Fruit fly (Drosophila melanogaster) whole organism, embryonic: ENCODE results near the gene CG18563.

ENCODE experiments used
- B-H1 ChIP-seq: fragments of 200-800 bp; sonication (Bioruptor generic); IDR thresholded peaks from 3 replicates; pipeline ENCODE4 v1.3.6; 2022; ENCODE audit warnings: missing biosample characterization, missing genetic modification characterization
- BEAF-32 ChIP-seq: fragments of 200-800 bp; sonication (Bioruptor generic); optimal IDR thresholded peaks from 3 replicates; lab custom pipeline; 2017; ENCODE audit warnings: missing biosample characterization, missing genetic modification characterization, mild to moderate bottlenecking, moderate library complexity, missing genetic modification reagents
- Bdp1 ChIP-seq: fragments of 200-800 bp; sonication (Bioruptor generic); optimal IDR thresholded peaks from 3 replicates; lab custom pipeline; 2016; ENCODE audit warnings: missing biosample characterization, missing genetic modification characterization
- CG10209 ChIP-seq: fragments of 200-800 bp; sonication (Bioruptor generic); optimal IDR thresholded peaks from 3 replicates; lab custom pipeline; 2017; ENCODE audit warnings: missing biosample characterization, mild to moderate bottlenecking, missing genetic modification characterization, missing genetic modification reagents
- CG12391 ChIP-seq: fragments of 200-800 bp; sonication (Bioruptor generic); optimal IDR thresholded peaks from 3 replicates; lab custom pipeline; 2018; ENCODE audit warnings: missing biosample characterization, mild to moderate bottlenecking, missing genetic modification characterization, moderate library complexity
- CG12744 ChIP-seq: fragments of 200-800 bp; sonication (Bioruptor generic); optimal IDR thresholded peaks from 2 replicates; lab custom pipeline; 2016; ENCODE audit warnings: missing biosample characterization, missing genetic modification characterization
- CG1792 ChIP-seq: fragments of 200-800 bp; sonication (Bioruptor generic); optimal IDR thresholded peaks from 2 replicates; lab custom pipeline; 2016; ENCODE audit warnings: missing biosample characterization, missing genetic modification characterization
- CG4282 ChIP-seq: fragments of 200-800 bp; sonication (Bioruptor generic); optimal IDR thresholded peaks from 2 replicates; lab custom pipeline; 2016; ENCODE audit warnings: missing biosample characterization, missing genetic modification characterization
- CG6854 ChIP-seq: fragments of 200-800 bp; sonication (Bioruptor generic); optimal IDR thresholded peaks from 3 replicates; lab custom pipeline; 2017; ENCODE audit warnings: missing biosample characterization, mild to moderate bottlenecking, missing genetic modification characterization
- CG7786 ChIP-seq: fragments of 200-800 bp; sonication (Bioruptor generic); optimal IDR thresholded peaks from 2 replicates; lab custom pipeline; 2016; ENCODE audit warnings: missing biosample characterization, missing genetic modification characterization
- CG7928 ChIP-seq: fragments of 200-800 bp; sonication (Bioruptor generic); optimal IDR thresholded peaks from 2 replicates; lab custom pipeline; 2017; ENCODE audit warnings: missing biosample characterization, mild to moderate bottlenecking, missing genetic modification characterization
- CG7963 ChIP-seq: fragments of 200-800 bp; sonication (Bioruptor generic); IDR thresholded peaks from 3 replicates; pipeline ENCODE4 v1.3.6; 2022; ENCODE audit warnings: missing biosample characterization, missing genetic modification characterization; ENCODE audit not compliant: partially characterized antibody
- CG8478 ChIP-seq: fragments of >200 bp; optimal IDR thresholded peaks from 2 replicates; lab custom pipeline; 2018
- CrebB ChIP-seq: fragments of 200-800 bp; sonication (Bioruptor generic); optimal IDR thresholded peaks from 3 replicates; lab custom pipeline; 2018; ENCODE audit warnings: missing biosample characterization, mild to moderate bottlenecking, missing genetic modification characterization
- D19A ChIP-seq: fragments of 200-800 bp; optimal IDR thresholded peaks from 3 replicates; lab custom pipeline; 2019; ENCODE audit warnings: missing biosample characterization, mild to moderate bottlenecking, missing genetic modification characterization, moderate library complexity
- ERR ChIP-seq: fragments of 200-800 bp; sonication (Bioruptor generic); optimal IDR thresholded peaks from 2 replicates; lab custom pipeline; 2016; ENCODE audit warnings: missing biosample characterization, missing genetic modification characterization
- HHEX ChIP-seq: fragments of 200-800 bp; sonication (Bioruptor generic); optimal IDR thresholded peaks from 3 replicates; lab custom pipeline; 2017; ENCODE audit warnings: missing biosample characterization, mild to moderate bottlenecking, missing genetic modification characterization, missing genetic modification reagents
- Hr3 ChIP-seq: fragments of 200-800 bp; sonication (Bioruptor generic); optimal IDR thresholded peaks from 3 replicates; lab custom pipeline; 2016; ENCODE audit warnings: missing biosample characterization, missing genetic modification characterization
- Oli ChIP-seq: fragments of 200-800 bp; sonication (Bioruptor generic); optimal IDR thresholded peaks from 2 replicates; lab custom pipeline; 2018; ENCODE audit warnings: missing biosample characterization, mild to moderate bottlenecking, missing genetic modification characterization, moderate library complexity
- Side ChIP-seq: fragments of 200-800 bp; sonication (Bioruptor generic); optimal IDR thresholded peaks from 2 replicates; lab custom pipeline; 2016; ENCODE audit warnings: missing biosample characterization, missing genetic modification characterization
- Sin3A ChIP-seq: fragments of >200 bp; optimal IDR thresholded peaks from 2 replicates; lab custom pipeline; 2018
- Six4 ChIP-seq: fragments of 200-800 bp; sonication (Bioruptor generic); optimal IDR thresholded peaks from 2 replicates; lab custom pipeline; 2016; ENCODE audit warnings: missing biosample characterization, missing genetic modification characterization
- Spps ChIP-seq: fragments of 200-800 bp; sonication (Bioruptor generic); optimal IDR thresholded peaks from 2 replicates; lab custom pipeline; 2018; ENCODE audit warnings: missing biosample characterization, mild to moderate bottlenecking, missing genetic modification characterization
- TFAM ChIP-seq: fragments of 200-800 bp; sonication (Bioruptor generic); optimal IDR thresholded peaks from 2 replicates; lab custom pipeline; 2017; ENCODE audit warnings: missing biosample characterization, missing genetic modification characterization, inconsistent platforms
- al ChIP-seq: fragments of 200-800 bp; sonication (Bioruptor generic); IDR thresholded peaks from 2 replicates; pipeline ENCODE4 v1.3.6; 2022; ENCODE audit warnings: missing biosample characterization, missing genetic modification characterization
- amos ChIP-seq: fragments of 200-800 bp; sonication (Bioruptor generic); IDR thresholded peaks from 2 replicates; pipeline ENCODE4 v1.3.6; 2022; ENCODE audit warnings: missing biosample characterization, missing genetic modification characterization; ENCODE audit not compliant: partially characterized antibody
- ap ChIP-seq: fragments of 200-800 bp; sonication (Bioruptor generic); IDR thresholded peaks from 2 replicates; pipeline ENCODE4 v1.3.6; 2022; ENCODE audit warnings: missing biosample characterization, missing genetic modification characterization
- ara ChIP-seq: fragments of 200-800 bp; sonication (Bioruptor generic); IDR thresholded peaks from 2 replicates; pipeline ENCODE4 v1.3.6; 2022; ENCODE audit warnings: missing biosample characterization, missing genetic modification characterization
- bab2 ChIP-seq: fragments of 200-800 bp; sonication (Bioruptor generic); optimal IDR thresholded peaks from 2 replicates; lab custom pipeline; 2016; ENCODE audit warnings: missing biosample characterization, missing genetic modification characterization
- bcd ChIP-seq: fragments of 200-800 bp; sonication (Bioruptor generic); optimal IDR thresholded peaks from 2 replicates; lab custom pipeline; 2017; ENCODE audit warnings: missing biosample characterization, mild to moderate bottlenecking, missing genetic modification characterization
- bowl ChIP-seq: fragments of 200-800 bp; sonication (Bioruptor generic); IDR thresholded peaks from 2 replicates; pipeline ENCODE4 v1.3.6; 2022; ENCODE audit warnings: missing biosample characterization, missing genetic modification characterization
- br ChIP-seq: fragments of >200 bp; optimal IDR thresholded peaks from 2 replicates; lab custom pipeline; 2017
- cad ChIP-seq: fragments of >200 bp; optimal IDR thresholded peaks from 2 replicates; lab custom pipeline; 2017; ENCODE audit warnings: missing biosample characterization, missing genetic modification characterization
- cg ChIP-seq: fragments of 200-800 bp; sonication (Bioruptor generic); optimal IDR thresholded peaks from 3 replicates; lab custom pipeline; 2019; ENCODE audit warnings: missing biosample characterization, mild to moderate bottlenecking, missing genetic modification characterization, moderate library complexity
- chm ChIP-seq: fragments of 200-800 bp; sonication (Bioruptor generic); IDR thresholded peaks from 2 replicates; pipeline ENCODE4 v1.3.6; 2022; ENCODE audit warnings: missing biosample characterization, missing genetic modification characterization
- chn ChIP-seq: fragments of 200-800 bp; sonication (Bioruptor generic); optimal IDR thresholded peaks from 2 replicates; lab custom pipeline; 2016; ENCODE audit warnings: missing biosample characterization, missing genetic modification characterization
- dmrt99B ChIP-seq: fragments of 200-800 bp; sonication (Bioruptor generic); optimal IDR thresholded peaks from 2 replicates; lab custom pipeline; 2018; ENCODE audit warnings: missing biosample characterization, mild to moderate bottlenecking, missing genetic modification characterization, moderate library complexity
- eyg ChIP-seq: fragments of 200-800 bp; sonication (Bioruptor generic); optimal IDR thresholded peaks from 3 replicates; lab custom pipeline; 2016; ENCODE audit warnings: missing biosample characterization, missing genetic modification characterization
- gfzf ChIP-seq: fragments of 200-800 bp; sonication (Bioruptor generic); optimal IDR thresholded peaks from 2 replicates; lab custom pipeline; 2016; ENCODE audit warnings: missing biosample characterization, mild to moderate bottlenecking, missing genetic modification characterization, moderate library complexity
- jumu ChIP-seq: fragments of 200-800 bp; sonication (Bioruptor generic); optimal IDR thresholded peaks from 3 replicates; lab custom pipeline; 2016; ENCODE audit warnings: missing biosample characterization, missing genetic modification characterization
- kni ChIP-seq: fragments of 200-800 bp; sonication (Bioruptor generic); optimal IDR thresholded peaks from 3 replicates; lab custom pipeline; 2017; ENCODE audit warnings: mild to moderate bottlenecking, missing biosample characterization, missing genetic modification reagents, missing genetic modification characterization
- onecut ChIP-seq: fragments of 200-800 bp; sonication (Bioruptor generic); IDR thresholded peaks from 2 replicates; pipeline ENCODE4 v1.3.6; 2022; ENCODE audit warnings: missing biosample characterization, missing genetic modification characterization
- pho ChIP-seq: fragments of 200-800 bp; sonication (Bioruptor generic); optimal IDR thresholded peaks from 2 replicates; lab custom pipeline; 2016; ENCODE audit warnings: missing biosample characterization, missing genetic modification characterization
- pum ChIP-seq: fragments of 200-800 bp; sonication (Bioruptor generic); optimal IDR thresholded peaks from 2 replicates; lab custom pipeline; 2016; ENCODE audit warnings: missing biosample characterization, missing genetic modification characterization
- sd ChIP-seq: fragments of 200-800 bp; sonication (Bioruptor generic); optimal IDR thresholded peaks from 3 replicates; lab custom pipeline; 2018; ENCODE audit warnings: missing biosample characterization, mild to moderate bottlenecking, missing genetic modification characterization, moderate library complexity
- sim ChIP-seq: fragments of 200-800 bp; sonication (Bioruptor generic); IDR thresholded peaks from 2 replicates; pipeline ENCODE4 v1.3.6; 2022; ENCODE audit warnings: missing biosample characterization, missing genetic modification characterization
- sima ChIP-seq: fragments of 200-800 bp; sonication (Bioruptor generic); optimal IDR thresholded peaks from 2 replicates; lab custom pipeline; 2016; ENCODE audit warnings: missing biosample characterization, missing genetic modification characterization
- sob ChIP-seq: fragments of 200-800 bp; sonication (Bioruptor generic); IDR thresholded peaks from 2 replicates; pipeline ENCODE4 v1.3.6; 2022; ENCODE audit warnings: missing biosample characterization, missing genetic modification characterization
- tio ChIP-seq: fragments of 200-800 bp; sonication (Bioruptor generic); optimal IDR thresholded peaks from 2 replicates; lab custom pipeline; 2017; ENCODE audit warnings: missing biosample characterization, missing genetic modification characterization, inconsistent platforms
- ttk ChIP-seq: fragments of 200-800 bp; sonication (Bioruptor generic); IDR thresholded peaks from 2 replicates; pipeline ENCODE4 v2.1.2; 2022; ENCODE audit warnings: missing biosample characterization, missing genetic modification characterization
- zfh1 ChIP-seq: fragments of 200-800 bp; sonication (Bioruptor generic); IDR thresholded peaks from 3 replicates; pipeline ENCODE4 v1.3.6; 2022; ENCODE audit warnings: missing biosample characterization, missing genetic modification characterization

CG18563 gene

DNA sequence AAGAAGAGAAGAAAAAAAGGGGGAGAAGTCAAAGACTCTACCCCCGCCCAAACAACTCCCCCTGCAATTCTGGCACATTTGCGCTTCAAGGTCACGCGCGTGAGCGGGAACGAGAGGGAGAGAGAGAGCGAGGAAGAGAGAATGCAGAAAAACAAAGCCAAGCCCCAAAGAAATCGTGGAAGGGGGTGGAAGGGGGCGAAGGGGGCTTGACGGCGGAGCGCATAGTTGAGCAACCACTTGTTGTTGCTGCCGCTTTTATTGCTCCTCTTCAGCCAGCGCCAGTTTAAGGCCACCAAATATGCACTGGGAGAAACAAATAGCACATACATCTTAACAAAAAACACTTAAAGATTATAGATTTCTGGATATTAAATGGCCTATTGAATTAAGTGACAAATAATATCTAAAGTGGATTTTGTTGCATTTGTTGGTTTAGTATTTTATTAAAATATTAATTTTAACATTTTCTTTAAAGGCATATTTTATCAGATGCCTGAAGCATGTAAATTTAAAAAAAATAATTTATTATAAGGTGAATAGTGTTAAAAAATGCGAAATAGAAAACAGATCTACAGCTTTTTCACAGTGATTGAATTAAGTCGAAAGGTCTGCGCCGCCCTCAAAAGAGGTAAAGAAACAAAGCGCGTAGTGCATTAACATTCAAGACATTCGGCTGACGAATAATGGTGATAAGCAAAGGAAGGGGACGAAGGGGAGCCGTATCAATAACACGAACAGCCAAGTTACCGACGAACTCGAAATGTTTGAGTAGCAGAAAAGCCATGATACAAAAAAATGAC lies 27.9 kb downstream of the CG18563 start (continued):
- peak; percentile 94 for TF ChIP-seq HHEX (GFP tag; lab: Kevin White, UChicago)
- peak; percentile 97 for TF ChIP-seq CG10209 (GFP tag; lab: Kevin White, UChicago)
- TF ChIP-seq sima (GFP tag; lab: Kevin White, UChicago), result no peak
- peak; percentile 83 for TF ChIP-seq kni (GFP tag; lab: Kevin White, UChicago)
- peak; percentile 94 for TF ChIP-seq bcd (GFP tag; lab: Kevin White, UChicago)
- no peak for TF ChIP-seq CG1792
- TF ChIP-seq br (lab: Kevin White, UChicago), result no peak
- peak; percentile 93 for TF ChIP-seq tio
- peak; percentile 98 for TF ChIP-seq Oli (tag; lab: Kevin White, UChicago)
- peak; percentile 87 for TF ChIP-seq CrebB (tag; lab: Kevin White, UChicago)
- peak; percentile 52 for TF ChIP-seq sd (tag; lab: Kevin White, UChicago)
- peak; percentile 63 for TF ChIP-seq onecut (GFP tag; lab: Robert Waterston, UW)
- TF ChIP-seq chm (GFP tag; lab: Robert Waterston, UW), result no peak; the same call in 1 of the 2 replicates
- TF ChIP-seq jumu (GFP tag; lab: Kevin White, UChicago), result peak; percentile 45
- TF ChIP-seq zfh1 (GFP tag; lab: Robert Waterston, UW), result peak; percentile 54; the same call in 2 of the 3 replicates
- TF ChIP-seq Sin3A (lab: Kevin White, UChicago), result no peak
- peak; percentile 27 for TF ChIP-seq chn (GFP tag; lab: Kevin White, UChicago)
- no peak for TF ChIP-seq cg (GFP tag; lab: Kevin White, UChicago)
- peak; percentile 78 for TF ChIP-seq TFAM
- peak; percentile 69 for TF ChIP-seq CG7928 (GFP tag; lab: Kevin White, UChicago)
- no peak for TF ChIP-seq amos (GFP tag; lab: Robert Waterston, UW)
- TF ChIP-seq CG12391 (tag; lab: Kevin White, UChicago), result peak; percentile 98
- peak; percentile 67 for TF ChIP-seq bab2 (GFP tag; lab: Kevin White, UChicago)
- peak; percentile 100 for TF ChIP-seq dmrt99B (tag; lab: Kevin White, UChicago)
- no peak for TF ChIP-seq CG8478
- TF ChIP-seq CG7963 (GFP tag; lab: Robert Waterston, UW), result no peak
- peak; percentile 84; the same call in 1 of the 2 replicates for TF ChIP-seq ara
- peak; percentile 94 for TF ChIP-seq Six4
- peak; percentile 81 for TF ChIP-seq D19A (tag; lab: Kevin White, UChicago)
- TF ChIP-seq CG12744 (GFP tag; lab: Kevin White, UChicago), result no peak
- TF ChIP-seq gfzf (GFP tag; lab: Kevin White, UChicago), result no peak
- peak; percentile 96 for TF ChIP-seq Hr3 (GFP tag; lab: Kevin White, UChicago)
- peak; percentile 26 for TF ChIP-seq Bdp1 (GFP tag; lab: Kevin White, UChicago)
- peak; percentile 66; the same call in 1 of the 2 replicates for TF ChIP-seq bowl (GFP tag; lab: Robert Waterston, UW)
- TF ChIP-seq cad (GFP tag; lab: Kevin White, UChicago), result no peak
- TF ChIP-seq ttk, result peak; percentile 95
- no peak for TF ChIP-seq BEAF-32 (GFP tag; lab: Kevin White, UChicago)
- no peak for TF ChIP-seq ERR (GFP tag; lab: Kevin White, UChicago)
- peak; percentile 30 for TF ChIP-seq Side (GFP tag; lab: Kevin White, UChicago)
- peak; percentile 94 for TF ChIP-seq Spps
- peak; percentile 95 for TF ChIP-seq CG6854 (GFP tag; lab: Kevin White, UChicago)
- peak; percentile 94 for TF ChIP-seq B-H1 (GFP tag; lab: Robert Waterston, UW)
- peak; percentile 54; the same call in 1 of the 2 replicates for TF ChIP-seq sob (GFP tag; lab: Robert Waterston, UW)
- peak; percentile 11 for TF ChIP-seq eyg (GFP tag; lab: Kevin White, UChicago)
- peak; percentile 52 for TF ChIP-seq pum (GFP tag; lab: Kevin White, UChicago)
- TF ChIP-seq al (GFP tag; lab: Robert Waterston, UW), result peak; percentile 65
- TF ChIP-seq CG4282 (GFP tag; lab: Kevin White, UChicago), result no peak
- peak; percentile 37 for TF ChIP-seq CG7786 (GFP tag; lab: Kevin White, UChicago)
- TF ChIP-seq sim (GFP tag; lab: Robert Waterston, UW), result no peak
- no peak for TF ChIP-seq pho (GFP tag; lab: Kevin White, UChicago)
- TF ChIP-seq ap, result peak; percentile 92
